Worm (Caenorhabditis elegans) whole organism, mixed stage, embryonic: Measurements from ENCODE around the gene F56D2.3.

Experiments used
- ceh-83 ChIP-seq: fragments of 200-800 bp; sonication (Bioruptor generic); optimal IDR thresholded peaks from 2 replicates; lab custom pipeline; 2018; ENCODE audit warnings: mild to moderate bottlenecking, missing genetic modification characterization, missing compliant biosample characterization
- ces-1 ChIP-seq: fragments of 150-350 bp; optimal IDR thresholded peaks from 2 replicates; lab custom pipeline; 2014; ENCODE audit warnings: missing biosample characterization, missing genetic modification reagents, missing genetic modification characterization
- cnd-1 ChIP-seq: fragments of 200-800 bp; sonication (Bioruptor generic); optimal IDR thresholded peaks from 2 replicates; lab custom pipeline; 2018; ENCODE audit warnings: mild to moderate bottlenecking, missing genetic modification characterization, missing compliant biosample characterization
- sptf-1 ChIP-seq: sonication (generic microtip); optimal IDR thresholded peaks from 2 replicates; lab custom pipeline; 2017; ENCODE audit warnings: mild to moderate bottlenecking, missing genetic modification characterization, moderate library complexity, missing compliant biosample characterization
- ztf-11 ChIP-seq: fragments of 150-350 bp; optimal IDR thresholded peaks from 2 replicates; lab custom pipeline; 2014; ENCODE audit warnings: missing biosample characterization, missing genetic modification characterization

ce11 chrIII:5601999-5602398 is 17.3 kb downstream of the F56D2.3 start:
- peak; percentile 98 for TF ChIP-seq ceh-83 (GFP tag; lab: Kevin White, UChicago)
- peak; percentile 97 for TF ChIP-seq cnd-1 (tag; lab: Kevin White, UChicago)
- TF ChIP-seq ces-1: no peak
- peak; percentile 70 for TF ChIP-seq ztf-11 (tag; lab: Kevin White, UChicago)
- peak; percentile 96 for TF ChIP-seq sptf-1 (tag; lab: Kevin White, UChicago)
